Worm (Caenorhabditis elegans): Measurements from ENCODE around the gene cpg-7.

DNA sequence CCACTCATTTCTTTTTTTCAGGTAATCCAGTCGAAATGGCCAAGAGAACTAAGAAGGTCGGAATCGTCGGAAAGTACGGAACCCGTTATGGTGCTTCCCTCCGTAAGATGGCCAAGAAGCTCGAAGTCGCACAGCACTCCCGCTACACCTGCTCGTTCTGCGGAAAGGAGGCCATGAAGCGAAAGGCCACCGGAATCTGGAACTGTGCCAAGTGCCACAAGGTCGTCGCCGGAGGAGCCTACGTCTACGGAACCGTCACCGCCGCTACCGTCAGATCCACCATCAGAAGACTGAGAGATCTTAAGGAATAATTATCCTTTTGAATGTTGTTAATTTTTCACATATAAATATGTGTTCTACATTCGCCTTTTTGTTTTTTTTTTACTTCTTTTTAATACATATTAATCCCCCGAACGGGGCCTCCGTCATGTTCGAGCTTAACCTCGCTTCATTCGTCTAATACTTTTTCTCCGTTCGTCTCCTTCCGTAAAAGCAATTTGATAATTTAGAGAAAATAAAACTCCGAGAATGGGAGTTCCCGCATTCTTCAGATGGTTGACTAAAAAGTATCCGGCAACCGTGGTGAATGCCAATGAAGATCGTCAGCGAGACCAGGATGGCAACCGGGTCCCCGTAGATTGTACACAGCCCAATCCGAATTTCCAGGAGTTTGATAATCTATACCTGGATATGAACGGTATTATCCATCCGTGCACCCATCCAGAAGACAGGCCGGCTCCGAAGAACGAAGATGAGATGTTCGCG is 46.4 kb upstream of the cpg-7 start, which contains the start of the genes rpl-43 and xrn-2:
- no peak for TF ChIP-seq pes-1 (GFP tag; IDR thresholded peaks at IDR 0.05)
- TF ChIP-seq aly-1 (tag; optimal IDR thresholded peaks at IDR 0.05) = no peak
- peak; percentile 49 for TF ChIP-seq ama-1 (optimal IDR thresholded peaks at IDR 0.05)
- no peak for TF ChIP-seq flt-1 (GFP tag; IDR thresholded peaks at IDR 0.05)
